Fruit fly (Drosophila melanogaster): ENCODE results near the gene CG45489.

DNA sequence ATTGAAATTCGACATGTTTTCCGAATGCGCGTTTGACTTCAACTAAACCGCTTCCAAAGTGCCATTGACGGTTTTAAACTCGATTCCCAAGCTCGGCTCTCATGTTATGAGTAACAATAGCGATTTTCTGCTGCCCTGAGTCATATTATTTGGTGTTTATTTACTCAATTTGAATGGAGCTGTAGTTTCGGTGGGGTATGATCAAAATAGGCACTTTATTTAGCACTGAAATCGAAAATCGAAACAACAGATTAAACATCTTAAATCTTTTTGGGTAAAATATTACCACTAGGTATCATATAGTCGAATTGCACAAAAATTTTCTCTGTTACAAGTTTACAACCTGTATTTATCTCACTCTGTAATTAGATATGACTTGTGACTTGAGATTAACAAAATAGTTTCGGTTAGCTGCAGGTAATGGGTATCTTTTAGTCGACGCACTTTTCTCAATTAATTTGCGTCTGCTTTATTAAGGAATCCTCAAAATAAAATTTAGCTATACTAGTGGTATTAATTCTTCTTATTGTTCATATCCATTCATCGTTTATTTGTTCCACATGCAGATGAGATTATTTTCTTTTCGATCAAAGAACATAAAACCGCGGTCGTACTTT is 30.5 kb upstream of the CG45489 start, which contains the start of gene CG12655:
- TF ChIP-seq klu (GFP tag; IDR thresholded peaks at IDR 0.05) (no peak), Stat92E (GFP tag; optimal IDR thresholded peaks at IDR 0.05) (no peak), sim (GFP tag; IDR thresholded peaks at IDR 0.05) (no peak), fru (optimal IDR thresholded peaks at IDR 0.05) (no peak), jing (GFP tag; optimal IDR thresholded peaks at IDR 0.05) (no peak)

All from whole organism, embryonic.